Worm (Caenorhabditis elegans): Measurements from ENCODE around the gene M01H9.3.

Gene M01H9.3

ce11 chrIV:4423885-4424284 lies 53.0 kb downstream of the M01H9.3 start:
- no peak for TF ChIP-seq ceh-90 (tag; optimal IDR thresholded peaks at IDR 0.05)
- no peak for TF ChIP-seq fkh-10 (GFP tag; optimal IDR thresholded peaks at IDR 0.05)
- no peak for TF ChIP-seq swsn-7 (tag; optimal IDR thresholded peaks at IDR 0.05)
- TF ChIP-seq zip-4 (GFP tag; optimal IDR thresholded peaks at IDR 0.05): no peak
- no peak for TF ChIP-seq nhr-12 (tag; optimal IDR thresholded peaks at IDR 0.05)
- no peak for TF ChIP-seq nhr-237 (tag; optimal IDR thresholded peaks at IDR 0.05)
- TF ChIP-seq nhr-77 (tag; optimal IDR thresholded peaks at IDR 0.05): no peak
- no peak for TF ChIP-seq ceh-82 (tag; optimal IDR thresholded peaks at IDR 0.05)
- no peak for TF ChIP-seq unc-98 (GFP tag; IDR thresholded peaks at IDR 0.05)
- no peak for TF ChIP-seq pax-3 (tag; optimal IDR thresholded peaks at IDR 0.05)
- no peak for TF ChIP-seq nhr-47 (tag; optimal IDR thresholded peaks at IDR 0.05)
- no peak for TF ChIP-seq aly-2 (tag; optimal IDR thresholded peaks at IDR 0.05)
- TF ChIP-seq ceh-8 (GFP tag; optimal IDR thresholded peaks at IDR 0.05): no peak
- no peak for TF ChIP-seq unc-86 (tag; optimal IDR thresholded peaks at IDR 0.05)
- TF ChIP-seq nhr-28 (tag; optimal IDR thresholded peaks at IDR 0.05): no peak
- TF ChIP-seq ztf-4 (tag; optimal IDR thresholded peaks at IDR 0.05): no peak

DNA sequence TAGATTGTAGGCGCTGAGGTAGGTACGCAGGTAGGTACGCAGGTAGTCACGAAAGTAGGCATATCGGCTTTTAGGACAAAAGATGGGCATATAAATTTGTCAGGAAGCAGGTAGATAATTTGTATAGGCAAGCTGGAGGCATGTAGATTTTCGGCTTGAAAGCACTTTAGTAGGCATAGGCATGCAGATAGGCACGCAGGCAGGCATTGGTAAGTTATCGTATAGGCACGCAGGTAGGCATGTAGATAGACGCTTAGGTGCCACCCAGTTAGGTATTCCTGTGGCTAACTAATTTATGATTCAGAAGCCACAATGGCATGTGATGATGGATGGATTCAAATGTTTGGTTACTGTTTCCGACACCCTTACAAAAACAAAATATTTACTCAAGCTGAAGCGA lies 53.8 kb downstream of the M01H9.3 start:
- no peak for TF ChIP-seq snpc-4 (tag; optimal IDR thresholded peaks at IDR 0.05)
- no peak for TF ChIP-seq sup-37 (GFP tag; optimal IDR thresholded peaks at IDR 0.05)
- TF ChIP-seq hpl-2 (GFP tag; optimal IDR thresholded peaks at IDR 0.05): no peak

- no peak for TF ChIP-seq mef-2 (tag; optimal IDR thresholded peaks at IDR 0.05)
- TF ChIP-seq grh-1 (GFP tag; IDR thresholded peaks at IDR 0.05): no peak
- no peak for TF ChIP-seq fkh-4 (tag; optimal IDR thresholded peaks at IDR 0.05; ENCODE audit: borderline replicate concordance)
- no peak for TF ChIP-seq lin-15B (tag; optimal IDR thresholded peaks at IDR 0.05)
- TF ChIP-seq tbx-2 (tag; optimal IDR thresholded peaks at IDR 0.05): no peak
- no peak for TF ChIP-seq unc-130 (tag; optimal IDR thresholded peaks at IDR 0.05)
- TF ChIP-seq hpl-2 (GFP tag; optimal IDR thresholded peaks at IDR 0.05): no peak
- no peak for TF ChIP-seq aly-2 (tag; optimal IDR thresholded peaks at IDR 0.05)
- no peak for TF ChIP-seq C04F5.9 (tag; optimal IDR thresholded peaks at IDR 0.05)
- no peak for TF ChIP-seq sup-37 (GFP tag; optimal IDR thresholded peaks at IDR 0.05)
- TF ChIP-seq Y116A8C.19 (tag; optimal IDR thresholded peaks at IDR 0.05; ENCODE audit: borderline replicate concordance): no peak
- no peak for TF ChIP-seq efl-3 (GFP tag; optimal IDR thresholded peaks at IDR 0.05)
- no peak for TF ChIP-seq fos-1 (tag; optimal IDR thresholded peaks at IDR 0.05)
- TF ChIP-seq nhr-76 (tag; optimal IDR thresholded peaks at IDR 0.05): no peak
Measured at ce11 chrIV:4422029-4422428, 54.8 kb downstream of the M01H9.3 start, which contains the start of gene clec-175. clec-175 (plus strand) TSS chrIV:4422329.
